Fruit fly (Drosophila melanogaster): ENCODE measurements around the gene PQBP1.

DNA sequence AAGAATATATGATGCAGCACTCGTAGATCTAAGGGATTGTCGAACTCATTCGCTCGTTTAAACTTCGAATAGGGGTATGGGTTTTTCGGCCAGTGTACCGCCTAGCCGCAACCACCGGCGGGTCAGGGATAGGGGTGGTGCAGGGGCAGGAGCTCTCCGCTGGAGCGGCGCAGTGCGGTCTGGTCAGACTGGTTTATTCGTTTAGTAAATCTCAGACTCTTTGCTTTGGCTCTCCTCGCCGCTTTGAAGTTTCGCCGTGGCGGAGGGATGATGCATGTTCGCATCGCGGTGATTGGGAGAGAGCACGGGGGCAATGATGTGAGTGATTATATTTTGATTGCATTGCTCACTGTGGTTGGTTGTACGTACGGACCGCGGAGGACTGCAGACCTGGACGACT, 16.8 kb downstream of the PQBP1 start, which contains the start of gene fd96Ca:
- TF ChIP-seq D (optimal IDR thresholded peaks at IDR 0.05) (no peak), D (GFP tag; optimal IDR thresholded peaks at IDR 0.05) (no peak), CG6654 (GFP tag; optimal IDR thresholded peaks at IDR 0.05) (no peak), CG3163 (GFP tag; optimal IDR thresholded peaks at IDR 0.05) (no peak), NC2β (GFP tag; optimal IDR thresholded peaks at IDR 0.05) (no peak), en (GFP tag; optimal IDR thresholded peaks at IDR 0.05) (no peak), Chrac-16 (GFP tag; optimal IDR thresholded peaks at IDR 0.05) (no peak), CG11247 (GFP tag; IDR thresholded peaks at IDR 0.05) (no peak)

All from whole organism, embryonic.